Worm (Caenorhabditis elegans): ENCODE data around the gene F08H9.3.

DNA sequence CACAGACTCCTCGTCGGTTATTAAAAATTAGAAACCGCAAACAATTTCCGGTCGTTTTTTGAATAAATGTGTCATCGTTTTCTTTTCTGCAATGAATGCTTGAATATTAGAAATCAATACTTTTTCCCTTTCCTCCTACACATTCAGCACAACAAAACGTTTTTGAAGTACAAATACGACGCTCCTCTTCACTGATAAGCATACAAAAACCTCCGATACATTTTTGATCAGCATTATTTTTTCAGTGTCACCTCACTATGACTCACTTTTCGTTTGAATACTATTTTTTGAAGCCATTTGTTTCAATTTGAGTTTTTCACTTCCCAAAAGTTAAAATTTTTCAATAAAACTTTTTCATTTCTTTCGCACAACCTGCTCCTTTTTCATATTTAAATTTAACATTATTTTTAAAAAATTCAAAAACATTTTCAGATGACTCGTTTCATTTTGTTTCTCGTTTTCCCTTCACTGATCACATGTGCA lies 19.6 kb upstream of the F08H9.3 start, which contains the start of gene R02D5.3:
- TF ChIP-seq W03F9.2 (tag; optimal IDR thresholded peaks at IDR 0.05) (no peak), him-1 (tag; optimal IDR thresholded peaks at IDR 0.05) (no peak), dao-5 (tag; optimal IDR thresholded peaks at IDR 0.05) (no peak)
